Fruit fly (Drosophila melanogaster) whole organism, larva: ENCODE results near the gene galla-2.

Experiments
- noc ChIP-seq: fragments of 200-800 bp; sonication (Bioruptor generic); optimal IDR thresholded peaks from 3 replicates; lab custom pipeline; 2019; ENCODE audit warnings: missing biosample characterization, mild to moderate bottlenecking, missing genetic modification characterization, moderate library complexity

galla-2 gene

DNA sequence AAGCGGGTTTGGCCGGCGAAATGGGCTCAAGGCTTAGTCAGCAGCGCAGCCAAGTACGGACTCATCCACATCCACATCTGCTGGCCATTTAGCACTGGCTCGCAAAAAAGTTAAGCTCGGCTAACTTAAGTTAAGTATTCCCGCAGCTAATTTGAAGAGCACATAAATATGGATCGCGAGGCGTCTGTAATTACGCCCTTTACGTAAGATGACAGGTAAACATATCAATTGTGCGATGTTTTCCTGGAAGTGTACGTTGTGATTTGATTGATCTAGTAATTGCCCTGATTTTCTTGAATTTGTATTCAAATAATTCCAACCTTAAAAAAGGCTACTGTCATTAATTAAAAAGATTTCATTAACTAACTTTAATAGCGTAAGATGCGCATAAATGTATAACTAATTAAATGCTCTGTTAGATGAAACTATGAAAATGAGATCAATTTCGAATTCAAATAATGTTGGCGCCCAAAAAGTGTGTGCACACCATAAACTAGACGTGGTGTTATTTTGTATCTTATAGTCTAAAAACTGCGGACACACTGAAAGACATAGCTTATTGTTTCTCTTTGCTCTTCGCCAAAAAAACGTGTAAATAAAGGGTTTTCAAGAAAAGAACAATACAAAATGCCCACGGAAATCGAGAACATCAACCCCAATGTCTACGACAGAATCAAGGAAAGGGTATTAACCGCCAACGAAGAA is at the start of gene galla-2, which contains the start of gene CG6409:
Gene galla-2 (plus strand): TSS at position 555 of the 705 bp plus-strand sequence.
Gene CG6409 (minus strand): TSS at position 51 of the 705 bp plus-strand sequence.
- TF ChIP-seq noc, result no peak

dm6 chr3L:10833222-10833621 is 49.5 kb upstream of the galla-2 start:
- TF ChIP-seq noc, result no peak

- TF ChIP-seq noc, result no peak
Measured at dm6 chr3L:10835228-10835627, 47.5 kb upstream of the galla-2 start, which contains the start of gene tna. Gene tna, plus strand, starts transcription at chr3L:10835528.

- no peak for TF ChIP-seq noc
Measured at dm6 chr3L:10837869-10838783, 44.6 kb upstream of the galla-2 start.

DNA sequence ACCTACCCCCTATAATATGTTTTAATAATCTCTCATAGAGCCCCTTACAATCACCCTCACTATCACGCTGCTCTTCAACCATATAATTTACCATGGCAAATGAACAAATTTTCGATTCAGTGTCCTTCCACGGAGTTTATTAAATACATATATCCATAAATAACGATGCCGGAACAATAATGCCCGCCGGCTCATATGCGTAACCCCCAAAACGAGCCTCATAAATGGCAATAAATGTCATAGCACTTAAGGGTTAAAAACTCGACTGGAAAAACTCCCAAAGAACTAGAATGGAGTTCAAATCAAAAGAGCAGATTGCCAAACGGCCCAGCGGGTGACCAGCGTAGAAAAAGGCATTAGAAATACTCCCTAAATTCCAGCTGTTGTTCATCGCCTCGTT is 41.8 kb upstream of the galla-2 start:
- no peak for TF ChIP-seq noc

DNA sequence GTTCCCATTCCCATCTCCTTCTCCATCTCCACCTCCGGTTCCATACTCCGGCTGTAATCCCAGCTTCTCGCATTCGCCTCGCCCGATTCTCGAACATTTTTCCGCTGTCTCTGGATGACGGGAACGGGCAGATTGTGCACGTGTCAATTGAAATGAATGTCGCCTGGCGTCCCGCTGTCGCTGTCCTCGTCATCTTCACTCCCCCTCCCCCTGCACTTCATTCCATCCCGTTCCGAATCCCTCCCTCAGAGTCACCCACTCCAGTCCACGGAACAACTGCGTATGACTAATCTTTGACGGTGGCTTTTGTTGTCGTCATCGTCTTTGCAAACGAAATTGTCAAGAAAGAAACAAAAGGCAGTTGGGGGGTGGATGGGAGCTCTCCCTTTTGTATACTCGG is 40.8 kb upstream of the galla-2 start:
- TF ChIP-seq noc, result no peak

- no peak for TF ChIP-seq noc
Measured at dm6 chr3L:10842830-10843229, 39.9 kb upstream of the galla-2 start.

DNA sequence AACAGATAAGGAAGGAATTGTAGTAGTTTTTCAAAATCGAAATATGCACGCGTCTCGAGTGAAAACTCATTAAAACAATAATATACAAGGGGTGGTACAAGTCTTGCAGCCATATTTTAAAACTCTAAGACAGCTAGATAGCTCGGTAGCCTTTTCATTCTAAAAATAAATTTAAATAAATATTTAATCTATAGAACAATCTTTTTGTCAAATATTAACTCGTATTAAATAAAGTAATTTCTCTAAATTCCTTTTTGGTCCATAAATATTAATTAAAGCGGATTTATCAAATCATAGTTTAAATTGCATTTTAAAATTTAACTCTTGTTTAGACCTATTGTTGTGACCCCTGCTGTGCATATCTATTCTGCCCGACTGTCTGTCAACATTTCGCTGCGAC is 39.4 kb upstream of the galla-2 start:
- TF ChIP-seq noc, result no peak

- TF ChIP-seq noc, result no peak
Measured at dm6 chr3L:10843685-10844084, 39.0 kb upstream of the galla-2 start.

- TF ChIP-seq noc, result no peak
Measured at dm6 chr3L:10844548-10845530, 37.9 kb upstream of the galla-2 start.

dm6 chr3L:10845758-10846157 is 36.9 kb upstream of the galla-2 start:
- TF ChIP-seq noc, result no peak

- no peak for TF ChIP-seq noc
Measured at dm6 chr3L:10847790-10848492, 34.7 kb upstream of the galla-2 start.

DNA sequence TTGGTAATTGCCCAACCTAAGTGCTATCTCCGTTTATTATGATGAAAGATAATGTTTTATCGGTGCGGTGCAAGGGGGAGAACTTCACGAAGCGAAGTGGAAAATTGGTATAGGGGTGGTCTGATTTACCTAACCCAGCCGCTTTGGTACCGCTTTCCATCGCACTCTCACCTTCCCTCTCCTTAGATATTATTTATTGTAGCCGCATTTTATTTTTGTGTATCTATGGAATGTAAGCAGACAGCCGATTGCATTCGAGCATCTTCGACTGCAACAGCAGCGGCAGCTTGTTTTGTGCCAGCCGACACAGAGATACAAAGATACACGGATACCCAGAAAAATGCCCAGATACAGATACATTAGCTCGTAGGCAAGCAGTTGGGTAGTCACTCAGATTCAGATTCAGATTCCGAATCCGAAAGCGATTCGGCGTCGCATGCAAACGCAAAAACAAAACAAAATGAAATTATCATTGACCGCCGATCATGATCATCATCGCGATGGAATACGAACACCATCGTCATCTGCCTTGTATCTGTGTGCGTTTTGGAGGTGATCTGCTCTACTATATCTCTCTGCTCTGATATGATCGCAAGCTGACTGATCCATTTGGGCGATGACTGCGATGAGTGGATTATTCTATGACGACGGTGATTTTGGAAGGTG is 33.8 kb upstream of the galla-2 start:
- TF ChIP-seq noc, result no peak

DNA sequence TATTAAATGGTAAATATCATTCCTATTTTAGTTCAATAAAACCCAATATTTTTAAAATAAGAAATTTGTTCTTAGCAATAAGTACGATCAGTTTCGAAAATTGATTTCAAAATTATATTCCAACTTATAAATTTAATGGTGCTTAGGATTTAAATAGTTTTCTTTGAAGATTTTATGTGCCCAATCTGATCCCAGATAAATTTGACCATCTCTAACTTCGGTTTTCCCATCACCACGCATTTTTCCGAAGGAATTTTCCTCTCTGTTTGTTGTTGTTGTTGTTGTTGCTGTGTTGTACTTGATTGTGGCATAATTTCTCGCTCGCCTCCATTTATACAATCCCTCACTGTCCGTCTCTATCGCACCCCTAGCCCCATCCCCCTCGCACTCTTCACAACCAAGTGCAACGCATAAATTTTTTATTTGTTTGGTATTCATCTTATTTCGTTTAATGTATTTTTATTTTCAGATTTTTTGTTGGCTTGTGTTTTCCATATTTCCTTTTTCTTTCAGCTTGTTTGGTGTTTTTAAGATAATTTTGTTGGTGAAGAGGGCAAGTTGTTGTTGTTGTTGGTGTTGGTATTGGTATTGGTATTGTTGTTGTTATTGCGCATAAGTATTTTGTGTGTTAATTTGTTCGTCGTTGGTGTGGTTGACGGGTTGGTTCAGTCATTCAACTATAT is 32.9 kb upstream of the galla-2 start:
- no peak for TF ChIP-seq noc
